Worm (Caenorhabditis elegans) whole organism, young adult: Measurements from ENCODE around the gene C10G8.4.

ENCODE experiments used
- K11D2.4 ChIP-seq: fragments of 200-800 bp; sonication (Bioruptor generic); IDR thresholded peaks from 2 replicates; pipeline ENCODE4 v1.3.6; 2022; ENCODE audit warnings: missing genetic modification reagents, missing genetic modification characterization, missing compliant biosample characterization
- Y79H2A.3 ChIP-seq: fragments of 200-800 bp; sonication (Bioruptor generic); conservative IDR thresholded peaks from 2 replicates; pipeline ENCODE4 v1.3.6; 2022; ENCODE audit warnings: missing genetic modification reagents, missing genetic modification characterization, missing compliant biosample characterization
- Y95B8A.8 ChIP-seq: fragments of 200-800 bp; sonication (Bioruptor generic); IDR thresholded peaks from 2 replicates; pipeline ENCODE4 v1.3.6; 2022; ENCODE audit warnings: missing genetic modification reagents, missing genetic modification characterization, missing compliant biosample characterization
- aptf-2 ChIP-seq: fragments of 200-800 bp; sonication (Bioruptor generic); conservative IDR thresholded peaks from 2 replicates; pipeline ENCODE4 v1.3.6; 2022; ENCODE audit warnings: missing genetic modification reagents, missing genetic modification characterization, missing compliant biosample characterization
- atf-7 ChIP-seq: sonication (generic microtip); optimal IDR thresholded peaks from 2 replicates; lab custom pipeline; 2017; ENCODE audit warnings: mild to moderate bottlenecking, missing genetic modification characterization, missing compliant biosample characterization
- attf-5 ChIP-seq: fragments of 200-800 bp; sonication (Bioruptor generic); optimal IDR thresholded peaks from 2 replicates; lab custom pipeline; 2018; ENCODE audit warnings: mild to moderate bottlenecking, missing genetic modification characterization, missing compliant biosample characterization
- cebp-2 ChIP-seq: fragments of 200-800 bp; sonication (Bioruptor generic); IDR thresholded peaks from 2 replicates; pipeline ENCODE4 v1.3.6; 2022; ENCODE audit warnings: missing genetic modification characterization, missing compliant biosample characterization
- ceh-91 ChIP-seq: fragments of 200-800 bp; sonication (Bioruptor generic); IDR thresholded peaks from 2 replicates; pipeline ENCODE4 v1.3.6; 2022; ENCODE audit warnings: missing genetic modification reagents, missing genetic modification characterization, missing compliant biosample characterization
- chd-7 ChIP-seq: sonication (generic microtip); optimal IDR thresholded peaks from 2 replicates; lab custom pipeline; 2016; ENCODE audit warnings: mild to moderate bottlenecking, missing genetic modification characterization, moderate library complexity, missing compliant biosample characterization
- die-1 ChIP-seq: sonication (generic microtip); optimal IDR thresholded peaks from 2 replicates; lab custom pipeline; 2016; ENCODE audit warnings: missing genotype, mild to moderate bottlenecking, missing genetic modification characterization, missing compliant biosample characterization
- efl-1 ChIP-seq: fragments of 150-350 bp; optimal IDR thresholded peaks from 2 replicates; lab custom pipeline; 2014; ENCODE audit warnings: missing biosample characterization, missing genetic modification reagents, missing genetic modification characterization
- egrh-3 ChIP-seq: fragments of 200-800 bp; sonication (Bioruptor generic); IDR thresholded peaks from 2 replicates; pipeline ENCODE4 v1.3.6; 2022; ENCODE audit warnings: missing genetic modification reagents, missing genetic modification characterization, missing compliant biosample characterization
- hlh-12 ChIP-seq: sonication (generic microtip); optimal IDR thresholded peaks from 2 replicates; lab custom pipeline; 2016; ENCODE audit warnings: missing genetic modification characterization, missing compliant biosample characterization
- hrde-1 ChIP-seq: sonication (generic microtip); optimal IDR thresholded peaks from 2 replicates; lab custom pipeline; 2016; ENCODE audit warnings: missing genetic modification characterization, mild to moderate bottlenecking, missing compliant biosample characterization, moderate library complexity, missing genotype, missing genetic modification reagents, borderline replicate concordance
- hsf-1 ChIP-seq: fragments of 200-800 bp; sonication (Bioruptor generic); IDR thresholded peaks from 2 replicates; pipeline ENCODE4 v1.3.6; 2022; ENCODE audit warnings: missing genetic modification reagents, missing genetic modification characterization, missing compliant biosample characterization
- let-607 ChIP-seq, 2 experiments: fragments of 200-800 bp in 1 of 2; sonication (Bioruptor generic) in 1 of 2; sonication (generic microtip) in 1 of 2; optimal IDR thresholded peaks; 2 replicates each; lab custom pipeline; 2016 to 2018; ENCODE audit warnings: mild to moderate bottlenecking in 2 of 2, missing compliant biosample characterization in 2 of 2, missing genetic modification characterization in 2 of 2, moderate library complexity in 2 of 2, missing genotype in 1 of 2
- lin-35 ChIP-seq, 3 experiments: fragments of 150-350 bp in 2 of 3; sonication (generic microtip) in 1 of 3; optimal IDR thresholded peaks; 2 replicates each; lab custom pipeline; 2014 to 2018; ENCODE audit warnings: missing biosample characterization in 3 of 3, missing genetic modification characterization in 3 of 3, missing genetic modification reagents in 3 of 3
- lin-40 ChIP-seq: sonication (generic microtip); optimal IDR thresholded peaks from 2 replicates; lab custom pipeline; 2016; ENCODE audit warnings: missing genetic modification characterization, mild to moderate bottlenecking, missing compliant biosample characterization, missing genotype, missing genetic modification reagents
- lir-1 ChIP-seq: fragments of 200-800 bp; sonication (Bioruptor generic); conservative IDR thresholded peaks from 2 replicates; pipeline ENCODE4 v1.3.6; 2022; ENCODE audit warnings: missing genetic modification reagents, missing genetic modification characterization, missing compliant biosample characterization
- mcd-1 ChIP-seq: fragments of 200-800 bp; sonication (Bioruptor generic); IDR thresholded peaks from 2 replicates; pipeline ENCODE4 v1.3.6; 2022; ENCODE audit warnings: missing genetic modification reagents, missing genetic modification characterization, missing compliant biosample characterization
- mes-4 ChIP-seq: sonication (generic microtip); optimal IDR thresholded peaks from 2 replicates; lab custom pipeline; 2016; ENCODE audit warnings: missing genotype, missing genetic modification characterization, missing compliant biosample characterization
- nfya-1 ChIP-seq: sonication (generic microtip); optimal IDR thresholded peaks from 2 replicates; lab custom pipeline; 2017; ENCODE audit warnings: antibody characterized with exemption, missing compliant biosample characterization, missing genetic modification characterization, borderline replicate concordance; ENCODE audit not compliant: insufficient read depth
- nfyb-1 ChIP-seq: fragments of 200-800 bp; sonication (Bioruptor generic); IDR thresholded peaks from 2 replicates; pipeline ENCODE4 v1.3.6; 2022; ENCODE audit warnings: missing genetic modification reagents, missing genetic modification characterization, missing compliant biosample characterization
- nhr-27 ChIP-seq: fragments of 200-800 bp; sonication (Bioruptor generic); optimal IDR thresholded peaks from 2 replicates; lab custom pipeline; 2018; ENCODE audit warnings: mild to moderate bottlenecking, missing genetic modification characterization, moderate library complexity, missing compliant biosample characterization
- pha-4 ChIP-seq: fragments of 150-350 bp; sonication (generic microtip); optimal IDR thresholded peaks from 2 replicates; lab custom pipeline; 2014; ENCODE audit warnings: missing biosample characterization, missing genetic modification reagents, missing genetic modification characterization
- sea-2 ChIP-seq: fragments of 200-800 bp; sonication (Bioruptor generic); IDR thresholded peaks from 2 replicates; pipeline ENCODE4 v1.3.6; 2022; ENCODE audit warnings: missing genetic modification characterization, missing compliant biosample characterization
- snpc-1.1 ChIP-seq: sonication (generic microtip); optimal IDR thresholded peaks from 2 replicates; lab custom pipeline; 2017; ENCODE audit warnings: missing genetic modification characterization, mild to moderate bottlenecking, missing compliant biosample characterization, antibody characterized with exemption, moderate library complexity, missing genotype, missing genetic modification reagents; ENCODE audit not compliant: insufficient read depth
- snpc-1.3 ChIP-seq: sonication (generic microtip); optimal IDR thresholded peaks from 2 replicates; lab custom pipeline; 2017; ENCODE audit warnings: missing genetic modification characterization, mild to moderate bottlenecking, missing compliant biosample characterization, antibody characterized with exemption, moderate library complexity, missing genotype, missing genetic modification reagents; ENCODE audit not compliant: insufficient read depth
- tbp1 ChIP-seq: fragments of 200-800 bp; sonication (Bioruptor generic); optimal IDR thresholded peaks from 2 replicates; lab custom pipeline; 2018; ENCODE audit warnings: mild to moderate bottlenecking, missing genetic modification characterization, missing compliant biosample characterization
- tlf-1 ChIP-seq: fragments of 200-800 bp; sonication (Bioruptor generic); optimal IDR thresholded peaks from 2 replicates; lab custom pipeline; 2018; ENCODE audit warnings: mild to moderate bottlenecking, missing genetic modification characterization, missing compliant biosample characterization
- unc-130 ChIP-seq: sonication (generic microtip); optimal IDR thresholded peaks from 2 replicates; lab custom pipeline; 2016; ENCODE audit warnings: missing genetic modification reagents, missing genetic modification characterization, missing compliant biosample characterization
- zfh-2 ChIP-seq: fragments of 200-800 bp; sonication (Bioruptor generic); conservative IDR thresholded peaks from 2 replicates; pipeline ENCODE4 v1.3.6; 2022; ENCODE audit warnings: missing genetic modification reagents, missing genetic modification characterization, missing compliant biosample characterization
- ztf-26 ChIP-seq: sonication (generic microtip); optimal IDR thresholded peaks from 2 replicates; lab custom pipeline; 2017; ENCODE audit warnings: missing genetic modification characterization, missing compliant biosample characterization

The C10G8.4 gene

DNA sequence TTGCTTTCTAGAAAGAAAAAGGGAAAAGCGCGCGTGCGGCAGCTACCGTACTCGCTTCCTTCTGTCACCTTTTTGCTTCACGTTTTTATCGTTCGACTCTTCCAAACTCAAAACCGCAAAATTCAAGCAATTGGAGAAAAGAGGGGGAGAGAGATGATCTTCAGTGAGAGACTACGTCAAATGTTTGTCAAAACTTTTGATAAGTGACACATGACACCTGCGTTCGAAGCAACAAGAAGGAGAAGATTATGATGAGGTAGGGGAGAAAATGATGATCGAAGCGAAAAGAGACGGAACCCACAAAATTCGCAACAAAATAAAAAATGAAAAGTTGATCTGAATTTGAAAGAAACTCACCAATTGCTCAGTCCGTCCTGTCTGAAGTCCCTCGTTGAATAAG lies 6.6 kb downstream of the C10G8.4 start:
- no peak for TF ChIP-seq lin-40 (tag; lab: Kevin White, UChicago)
- no peak for TF ChIP-seq lin-35 (GFP tag; optimal IDR thresholded peaks at IDR 0.05; lab: Kevin White, UChicago)

- peak; percentile 48; the same call in 1 of the 2 replicates for TF ChIP-seq zfh-2 (GFP tag; lab: Robert Waterston, UW)
- no peak for TF ChIP-seq egrh-3 (GFP tag; lab: Robert Waterston, UW)
Observed at ce11 chrV:5319477-5319876, 7.7 kb downstream of the C10G8.4 start, which contains the start of gene ceh-34. TSS of gene ceh-34 (minus strand) at chrV:5319577.

DNA sequence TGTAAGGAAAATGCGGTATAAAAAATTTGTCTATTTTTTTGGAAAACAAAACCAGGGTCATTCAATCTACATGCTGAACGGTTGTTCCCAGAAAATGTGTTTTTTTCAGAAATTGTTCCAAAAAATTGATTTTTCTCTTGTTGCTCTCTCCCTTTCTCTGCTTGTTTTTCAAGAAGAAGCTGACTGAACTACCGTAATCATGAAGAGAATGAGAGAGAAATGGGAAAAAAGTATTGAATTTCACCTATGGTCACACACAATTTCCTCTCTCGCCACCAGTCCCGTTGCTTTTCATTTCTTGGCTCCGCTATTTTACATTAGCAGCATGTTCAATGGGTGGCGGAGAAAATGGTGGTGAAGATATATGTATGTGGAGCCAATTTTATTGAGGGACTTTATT lies 11.1 kb downstream of the C10G8.4 start:
- TF ChIP-seq lir-1 (GFP tag; lab: Robert Waterston, UW) (no peak), die-1 (no peak), ztf-26 (tag; lab: Kevin White, UChicago) (no peak), hlh-12 (tag; lab: Kevin White, UChicago) (no peak), sea-2 (GFP tag; lab: Robert Waterston, UW) (no peak), snpc-1.1 (no peak), chd-7 (tag; lab: Kevin White, UChicago) (no peak), tbp1 (GFP tag; lab: Kevin White, UChicago) (no peak), mcd-1 (no peak), aptf-2 (GFP tag; lab: Robert Waterston, UW) (no peak), tlf-1 (GFP tag; lab: Kevin White, UChicago) (no peak), pha-4 (tag; lab: Kevin White, UChicago) (no peak), cebp-2 (GFP tag; lab: Robert Waterston, UW) (no peak), nfyb-1 (GFP tag; lab: Robert Waterston, UW) (no peak), unc-130 (GFP tag; lab: Kevin White, UChicago) (no peak), Y95B8A.8 (GFP tag; lab: Robert Waterston, UW) (no peak), let-607 (tag; optimal IDR thresholded peaks at IDR 0.05; lab: Kevin White, UChicago) (no peak)

ce11 chrV:5324566-5324965 lies 12.8 kb downstream of the C10G8.4 start, which contains the start of gene ceh-33:
TSS of gene ceh-33 (minus strand) at chrV:5324666.
- TF ChIP-seq snpc-1.3 (tag; lab: Kevin White, UChicago) (no peak), nfyb-1 (GFP tag; lab: Robert Waterston, UW) (no peak), mcd-1 (no peak), nhr-27 (tag; lab: Kevin White, UChicago) (no peak), hrde-1 (tag; lab: Kevin White, UChicago) (no peak), atf-7 (no peak), nfya-1 (tag; lab: Kevin White, UChicago) (no peak), hsf-1 (GFP tag; lab: Robert Waterston, UW) (no peak), snpc-1.1 (no peak), efl-1 (GFP tag; lab: Kevin White, UChicago) (no peak), mes-4 (tag; lab: Kevin White, UChicago) (no peak), K11D2.4 (GFP tag; lab: Robert Waterston, UW) (no peak), let-607 (tag; optimal IDR thresholded peaks at IDR 0.05; lab: Kevin White, UChicago) (no peak), ceh-91 (GFP tag; lab: Robert Waterston, UW) (no peak), tbp1 (GFP tag; lab: Kevin White, UChicago) (no peak), attf-5 (GFP tag; lab: Kevin White, UChicago) (no peak), Y79H2A.3 (GFP tag; lab: Robert Waterston, UW) (no peak)
- TF ChIP-seq, all 124 proteins: peak for 0
